Worm (Caenorhabditis elegans) whole organism, dauer: Measurements from ENCODE around the gene F13B12.2.

Experiments used
- unc-62 ChIP-seq: sonication (generic microtip); optimal IDR thresholded peaks from 2 replicates; lab custom pipeline; 2017; ENCODE audit warnings: missing biosample characterization, missing genetic modification reagents, missing genetic modification characterization

The F13B12.2 gene

ce11 chrIV:10429129-10429528 lies at the start of gene F13B12.2:
TSS of gene F13B12.2 (minus strand) at chrIV:10429130.
- TF ChIP-seq unc-62 (GFP tag; lab: Kevin White, UChicago) = no peak

- TF ChIP-seq unc-62 (GFP tag; lab: Kevin White, UChicago) = no peak
Observed at ce11 chrIV:10475234-10475633, 46.3 kb upstream of the F13B12.2 start.

- TF ChIP-seq unc-62 (GFP tag; lab: Kevin White, UChicago) = no peak
Observed at ce11 chrIV:10472478-10472877, 43.5 kb upstream of the F13B12.2 start, which contains the start of gene bgnt-1.1. TSS of gene bgnt-1.1 (plus strand) at chrIV:10472778.

- no peak for TF ChIP-seq unc-62 (GFP tag; lab: Kevin White, UChicago)
Observed at ce11 chrIV:10469494-10469893, 40.6 kb upstream of the F13B12.2 start, which contains the start of gene ugt-44. TSS of gene ugt-44 (plus strand) at chrIV:10469741.

- no peak for TF ChIP-seq unc-62 (GFP tag; lab: Kevin White, UChicago)
Observed at ce11 chrIV:10468662-10469061, 39.7 kb upstream of the F13B12.2 start.

ce11 chrIV:10467347-10467746 lies 38.4 kb upstream of the F13B12.2 start:
- no peak for TF ChIP-seq unc-62 (GFP tag; lab: Kevin White, UChicago)

ce11 chrIV:10466398-10466797 lies 37.5 kb upstream of the F13B12.2 start:
- no peak for TF ChIP-seq unc-62 (GFP tag; lab: Kevin White, UChicago)

- no peak for TF ChIP-seq unc-62 (GFP tag; lab: Kevin White, UChicago)
Observed at ce11 chrIV:10465764-10466163, 36.8 kb upstream of the F13B12.2 start.

- no peak for TF ChIP-seq unc-62 (GFP tag; lab: Kevin White, UChicago)
Observed at ce11 chrIV:10463987-10464638, 35.2 kb upstream of the F13B12.2 start, which contains the start of gene ugt-43. TSS of gene ugt-43 (plus strand) at chrIV:10464588.

- no peak for TF ChIP-seq unc-62 (GFP tag; lab: Kevin White, UChicago)
Observed at ce11 chrIV:10463127-10463526, 34.2 kb upstream of the F13B12.2 start.

- no peak for TF ChIP-seq unc-62 (GFP tag; lab: Kevin White, UChicago)
Observed at ce11 chrIV:10462608-10463007, 33.7 kb upstream of the F13B12.2 start.

- TF ChIP-seq unc-62 (GFP tag; lab: Kevin White, UChicago) = no peak
Observed at ce11 chrIV:10461767-10462166, 32.8 kb upstream of the F13B12.2 start, which contains the start of gene mec-3. TSS of gene mec-3 (minus strand) at chrIV:10461867.

ce11 chrIV:10457137-10457536 lies 28.2 kb upstream of the F13B12.2 start, which contains the start of gene srb-17:
TSS of gene srb-17 (minus strand) at chrIV:10457237.
- TF ChIP-seq unc-62 (GFP tag; lab: Kevin White, UChicago) = no peak

ce11 chrIV:10453001-10453400 lies 24.1 kb upstream of the F13B12.2 start, which contains the start of gene F01D4.8:
TSS of gene F01D4.8 (minus strand) at chrIV:10453101.
- no peak for TF ChIP-seq unc-62 (GFP tag; lab: Kevin White, UChicago)

ce11 chrIV:10449799-10450198 lies 20.9 kb upstream of the F13B12.2 start, which contains the start of gene F13B12.4:
TSS of gene F13B12.4 (minus strand) at chrIV:10449899.
- no peak for TF ChIP-seq unc-62 (GFP tag; lab: Kevin White, UChicago)

- TF ChIP-seq unc-62 (GFP tag; lab: Kevin White, UChicago) = no peak
Observed at ce11 chrIV:10443510-10443909, 14.6 kb upstream of the F13B12.2 start, which contains the start of gene F13B12.7. TSS of gene F13B12.7 (plus strand) at chrIV:10443810.

ce11 chrIV:10442904-10443303 lies 14.0 kb upstream of the F13B12.2 start:
- no peak for TF ChIP-seq unc-62 (GFP tag; lab: Kevin White, UChicago)
